Worm (Caenorhabditis elegans) whole organism, late embryonic: ENCODE data around the gene C18E9.8.

Experiments
- C08G9.2 ChIP-seq: sonication (generic microtip); optimal IDR thresholded peaks from 2 replicates; lab custom pipeline; 2016; ENCODE audit warnings: mild to moderate bottlenecking, missing genetic modification characterization, moderate library complexity, missing compliant biosample characterization
- F13H6.1 ChIP-seq: sonication (generic microtip); optimal IDR thresholded peaks from 2 replicates; lab custom pipeline; 2016; ENCODE audit warnings: missing genetic modification characterization, missing compliant biosample characterization
- K02D7.2 ChIP-seq: sonication (generic microtip); optimal IDR thresholded peaks from 2 replicates; lab custom pipeline; 2017; ENCODE audit warnings: mild to moderate bottlenecking, missing genetic modification characterization, missing compliant biosample characterization
- Y22D7AL.16 ChIP-seq: sonication (generic microtip); optimal IDR thresholded peaks from 2 replicates; lab custom pipeline; 2016; ENCODE audit warnings: missing genetic modification characterization, missing compliant biosample characterization
- ahr-1 ChIP-seq: sonication (generic microtip); optimal IDR thresholded peaks from 2 replicates; lab custom pipeline; 2016; ENCODE audit warnings: missing genetic modification characterization, missing compliant biosample characterization
- ama-1 ChIP-seq: fragments of 150-350 bp; optimal IDR thresholded peaks from 2 replicates; lab custom pipeline; 2014
- ceh-18 ChIP-seq: sonication (generic microtip); optimal IDR thresholded peaks from 2 replicates; lab custom pipeline; 2016; ENCODE audit warnings: missing genetic modification characterization, missing compliant biosample characterization
- ceh-2 ChIP-seq: sonication (generic microtip); optimal IDR thresholded peaks from 2 replicates; lab custom pipeline; 2016; ENCODE audit warnings: missing genotype, missing genetic modification characterization, missing compliant biosample characterization
- ceh-30 ChIP-seq: fragments of 150-350 bp; optimal IDR thresholded peaks from 2 replicates; lab custom pipeline; 2014; ENCODE audit warnings: missing biosample characterization, missing genetic modification characterization
- ceh-34 ChIP-seq: sonication (generic microtip); optimal IDR thresholded peaks from 2 replicates; lab custom pipeline; 2016; ENCODE audit warnings: mild to moderate bottlenecking, missing genetic modification characterization, missing compliant biosample characterization
- ceh-9 ChIP-seq: sonication (generic microtip); optimal IDR thresholded peaks from 2 replicates; lab custom pipeline; 2016; ENCODE audit warnings: mild to moderate bottlenecking, missing genetic modification characterization, inconsistent platforms, missing compliant biosample characterization
- che-1 ChIP-seq: sonication (generic microtip); optimal IDR thresholded peaks from 2 replicates; lab custom pipeline; 2016; ENCODE audit warnings: mild to moderate bottlenecking, missing genetic modification characterization, missing compliant biosample characterization
- dmd-4 ChIP-seq: sonication (generic microtip); optimal IDR thresholded peaks from 2 replicates; lab custom pipeline; 2016; ENCODE audit warnings: borderline replicate concordance, missing genetic modification characterization, missing compliant biosample characterization
- dve-1 ChIP-seq: sonication (generic microtip); optimal IDR thresholded peaks from 2 replicates; lab custom pipeline; 2017; ENCODE audit warnings: antibody characterized with exemption, mild to moderate bottlenecking, missing genetic modification characterization, missing compliant biosample characterization
- elt-4 ChIP-seq: sonication (generic microtip); optimal IDR thresholded peaks from 2 replicates; lab custom pipeline; 2016; ENCODE audit warnings: missing genetic modification characterization, missing compliant biosample characterization
- eyg-1 ChIP-seq: sonication (generic microtip); optimal IDR thresholded peaks from 2 replicates; lab custom pipeline; 2016; ENCODE audit warnings: missing genotype, missing genetic modification characterization, missing compliant biosample characterization
- gmeb-2 ChIP-seq: sonication (generic microtip); optimal IDR thresholded peaks from 2 replicates; lab custom pipeline; 2016; ENCODE audit warnings: missing genetic modification characterization, inconsistent platforms, missing compliant biosample characterization
- hlh-15 ChIP-seq: sonication (generic microtip); optimal IDR thresholded peaks from 2 replicates; lab custom pipeline; 2016; ENCODE audit warnings: missing genetic modification characterization, missing compliant biosample characterization
- hlh-6 ChIP-seq: sonication (generic microtip); optimal IDR thresholded peaks from 2 replicates; lab custom pipeline; 2016; ENCODE audit warnings: missing genotype, missing genetic modification characterization, missing compliant biosample characterization
- hlh-8 ChIP-seq: sonication (generic microtip); optimal IDR thresholded peaks from 2 replicates; lab custom pipeline; 2016; ENCODE audit warnings: missing genotype, missing genetic modification characterization, missing compliant biosample characterization
- mec-3 ChIP-seq: sonication (generic microtip); optimal IDR thresholded peaks from 2 replicates; lab custom pipeline; 2016; ENCODE audit warnings: borderline replicate concordance, missing genetic modification characterization, missing compliant biosample characterization
- nfya-1 ChIP-seq: sonication (generic microtip); optimal IDR thresholded peaks from 2 replicates; lab custom pipeline; 2017; ENCODE audit warnings: missing genetic modification characterization, mild to moderate bottlenecking, missing compliant biosample characterization, antibody characterized with exemption, moderate library complexity
- npax-4 ChIP-seq: sonication (generic microtip); optimal IDR thresholded peaks from 2 replicates; lab custom pipeline; 2016; ENCODE audit warnings: missing genetic modification characterization, missing compliant biosample characterization
- odd-2 ChIP-seq: sonication (generic microtip); optimal IDR thresholded peaks from 2 replicates; lab custom pipeline; 2017; ENCODE audit warnings: antibody characterized with exemption, mild to moderate bottlenecking, missing genetic modification characterization, missing compliant biosample characterization
- pag-3 ChIP-seq: sonication (generic microtip); optimal IDR thresholded peaks from 2 replicates; lab custom pipeline; 2016; ENCODE audit warnings: missing compliant biosample characterization, missing genetic modification characterization, borderline replicate concordance
- pha-4 ChIP-seq: fragments of 150-350 bp; optimal IDR thresholded peaks from 2 replicates; lab custom pipeline; 2018; ENCODE audit warnings: missing biosample characterization, missing genetic modification reagents, missing genetic modification characterization
- pros-1 ChIP-seq: fragments of 150-350 bp; optimal IDR thresholded peaks from 2 replicates; lab custom pipeline; 2014; ENCODE audit warnings: missing biosample characterization, missing genetic modification reagents, missing genetic modification characterization
- ref-2 ChIP-seq: sonication (generic microtip); optimal IDR thresholded peaks from 2 replicates; lab custom pipeline; 2016; ENCODE audit warnings: missing genetic modification characterization, missing compliant biosample characterization
- sdc-2 ChIP-seq: sonication (generic microtip); optimal IDR thresholded peaks from 2 replicates; lab custom pipeline; 2016; ENCODE audit warnings: missing genotype, missing genetic modification characterization, missing compliant biosample characterization
- sox-4 ChIP-seq: sonication (generic microtip); optimal IDR thresholded peaks from 2 replicates; lab custom pipeline; 2017; ENCODE audit warnings: mild to moderate bottlenecking, missing genetic modification characterization, inconsistent platforms, missing compliant biosample characterization
- syd-9 ChIP-seq: sonication (generic microtip); optimal IDR thresholded peaks from 2 replicates; lab custom pipeline; 2016; ENCODE audit warnings: mild to moderate bottlenecking, missing genetic modification characterization, moderate library complexity, missing compliant biosample characterization
- tbx-7 ChIP-seq: sonication (generic microtip); optimal IDR thresholded peaks from 2 replicates; lab custom pipeline; 2016; ENCODE audit warnings: missing genotype, missing genetic modification characterization, missing compliant biosample characterization
- unc-3 ChIP-seq, 2 experiments: fragments of 200-800 bp in 1 of 2; sonication (Bioruptor generic) in 1 of 2; sonication (generic microtip) in 1 of 2; conservative IDR thresholded peaks in 1 of 2; optimal IDR thresholded peaks in 1 of 2; 2 replicates each; pipeline versions ENCODE4 v1.3.6 to Lab custom; 2016 to 2022; ENCODE audit warnings: missing compliant biosample characterization in 2 of 2, missing genetic modification characterization in 2 of 2, missing genetic modification reagents in 1 of 2
- unc-42 ChIP-seq: sonication (generic microtip); optimal IDR thresholded peaks from 2 replicates; lab custom pipeline; 2016; ENCODE audit warnings: missing genotype, missing genetic modification characterization, missing compliant biosample characterization
- unc-86 ChIP-seq: sonication (generic microtip); optimal IDR thresholded peaks from 2 replicates; lab custom pipeline; 2016; ENCODE audit warnings: missing genetic modification characterization, missing compliant biosample characterization
- ztf-16 ChIP-seq: sonication (generic microtip); optimal IDR thresholded peaks from 2 replicates; lab custom pipeline; 2017; ENCODE audit warnings: missing genetic modification characterization, missing compliant biosample characterization

The C18E9.8 gene

ce11 chrII:8992780-8993179 lies 4.9 kb upstream of the C18E9.8 start, which contains the start of gene ooc-5 (continued):
- TF ChIP-seq dve-1 (no peak), Y22D7AL.16 (tag; lab: Kevin White, UChicago) (no peak)

DNA sequence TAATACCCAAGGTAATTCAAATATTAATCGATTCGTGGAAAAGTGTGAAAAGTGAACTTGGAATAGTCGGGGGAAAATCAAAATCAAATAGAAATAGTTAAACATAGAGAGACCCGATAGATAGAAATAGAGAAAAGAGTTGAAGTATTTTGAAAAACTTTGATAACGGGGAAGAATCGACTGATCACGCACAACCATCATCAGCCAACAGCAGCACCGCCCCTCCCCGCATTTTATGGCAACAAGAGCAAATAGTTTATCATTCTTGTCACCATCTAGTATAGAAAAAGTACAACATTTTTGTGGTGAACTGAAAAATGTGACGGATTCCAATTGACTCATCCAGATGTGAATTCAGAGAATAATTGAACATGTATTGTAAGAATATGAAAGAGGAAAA lies 3.7 kb upstream of the C18E9.8 start:
- no peak for TF ChIP-seq mec-3 (tag; lab: Kevin White, UChicago)
- TF ChIP-seq npax-4: no peak
- no peak for TF ChIP-seq sox-4 (tag; lab: Kevin White, UChicago)
- no peak for TF ChIP-seq ahr-1 (tag; lab: Kevin White, UChicago)
- TF ChIP-seq sdc-2 (tag; lab: Kevin White, UChicago): no peak
- TF ChIP-seq ama-1: no peak
- TF ChIP-seq pag-3 (tag; lab: Kevin White, UChicago): no peak
- no peak for TF ChIP-seq unc-42 (tag; lab: Kevin White, UChicago)
- TF ChIP-seq hlh-15 (tag; lab: Kevin White, UChicago): no peak
- TF ChIP-seq tbx-7 (tag; lab: Kevin White, UChicago): no peak
- TF ChIP-seq pha-4 (tag; lab: Kevin White, UChicago): no peak
- TF ChIP-seq dmd-4 (tag; lab: Kevin White, UChicago): no peak
- TF ChIP-seq F13H6.1 (tag; lab: Kevin White, UChicago): no peak
- no peak for TF ChIP-seq ceh-34
- TF ChIP-seq Y22D7AL.16 (tag; lab: Kevin White, UChicago): no peak

DNA sequence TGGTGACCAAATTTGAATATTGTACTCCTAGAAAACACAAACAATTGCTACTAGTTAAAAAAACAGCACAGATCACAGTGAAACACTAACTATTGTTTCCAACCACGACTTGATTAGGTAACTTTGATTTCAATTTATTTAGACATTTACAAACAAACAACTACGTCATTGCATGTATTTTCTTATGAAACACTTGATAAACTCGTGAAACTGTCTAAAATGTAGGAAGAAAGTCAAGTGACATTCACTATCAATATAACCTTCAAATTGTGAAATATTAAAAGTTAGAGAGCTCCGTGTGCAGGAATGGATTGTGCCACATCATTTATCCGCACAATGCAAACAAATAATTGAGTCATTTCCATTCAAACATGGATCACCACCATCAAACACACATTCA lies 2.4 kb upstream of the C18E9.8 start:
- TF ChIP-seq unc-86 (no peak), ref-2 (no peak), ceh-2 (tag; lab: Kevin White, UChicago) (no peak), K02D7.2 (tag; lab: Kevin White, UChicago) (no peak), hlh-8 (tag; lab: Kevin White, UChicago) (no peak), C08G9.2 (no peak), nfya-1 (tag; lab: Kevin White, UChicago) (no peak), ceh-9 (tag; lab: Kevin White, UChicago) (no peak), ceh-34 (no peak), ztf-16 (tag; lab: Kevin White, UChicago) (no peak), syd-9 (tag; lab: Kevin White, UChicago) (no peak), pros-1 (tag; lab: Kevin White, UChicago) (no peak), unc-3 (GFP tag; conservative IDR thresholded peaks at IDR 0.05; lab: Robert Waterston, UW) (no peak), unc-3 (tag; optimal IDR thresholded peaks at IDR 0.05; lab: Kevin White, UChicago) (no peak), F13H6.1 (tag; lab: Kevin White, UChicago) (no peak), unc-42 (tag; lab: Kevin White, UChicago) (no peak)

ce11 chrII:8989444-8989843 lies 1.6 kb upstream of the C18E9.8 start, which contains the start of gene C18E9.9:
C18E9.9 (minus strand) TSS chrII:8989544.
- TF ChIP-seq ceh-18 (tag; lab: Kevin White, UChicago) (no peak), elt-4 (tag; lab: Kevin White, UChicago) (no peak), F13H6.1 (tag; lab: Kevin White, UChicago) (no peak), K02D7.2 (tag; lab: Kevin White, UChicago) (no peak), ceh-2 (tag; lab: Kevin White, UChicago) (no peak), ceh-9 (tag; lab: Kevin White, UChicago) (no peak), ceh-30 (tag; lab: Kevin White, UChicago) (no peak), gmeb-2 (no peak), che-1 (tag; lab: Kevin White, UChicago) (no peak), odd-2 (tag; lab: Kevin White, UChicago) (no peak), eyg-1 (tag; lab: Kevin White, UChicago) (no peak), ceh-34 (no peak), hlh-6 (tag; lab: Kevin White, UChicago) (no peak)
